Worm (Caenorhabditis elegans): ENCODE measurements around the gene F47B8.3.

- TF ChIP-seq klf-2 (GFP tag; conservative IDR thresholded peaks at IDR 0.05) = no peak
- no peak for TF ChIP-seq ztf-23 (GFP tag; IDR thresholded peaks at IDR 0.05)
- no peak for TF ChIP-seq T22C8.4 (GFP tag; IDR thresholded peaks at IDR 0.05)
- no peak for TF ChIP-seq ref-1 (GFP tag; conservative IDR thresholded peaks at IDR 0.05)
Observed at ce11 chrV:14290636-14291035, 32.2 kb downstream of the F47B8.3 start, which contains the start of gene F14D7.18.
